Fruit fly (Drosophila melanogaster) whole organism, embryonic: Measurements from ENCODE around the gene vari.

Experiments used
- BEAF-32 ChIP-seq: fragments of 200-800 bp; sonication (Bioruptor generic); optimal IDR thresholded peaks from 3 replicates; lab custom pipeline; 2017; ENCODE audit warnings: missing biosample characterization, missing genetic modification characterization, mild to moderate bottlenecking, moderate library complexity, missing genetic modification reagents
- Bgb ChIP-seq: fragments of 200-800 bp; sonication (Bioruptor generic); IDR thresholded peaks from 2 replicates; pipeline ENCODE4 v1.3.6; 2022; ENCODE audit warnings: missing biosample characterization, missing genetic modification characterization; ENCODE audit not compliant: partially characterized antibody
- CG10147 ChIP-seq: fragments of 200-800 bp; sonication (Bioruptor generic); optimal IDR thresholded peaks from 2 replicates; lab custom pipeline; 2019; ENCODE audit warnings: missing biosample characterization, mild to moderate bottlenecking, missing genetic modification characterization, moderate library complexity
- CG10565 ChIP-seq: fragments of 200-800 bp; sonication (Bioruptor generic); optimal IDR thresholded peaks from 3 replicates; lab custom pipeline; 2016; ENCODE audit warnings: missing biosample characterization, mild to moderate bottlenecking, missing genetic modification characterization
- CG11695 ChIP-seq: fragments of 200-800 bp; sonication (Bioruptor generic); IDR thresholded peaks from 3 replicates; pipeline ENCODE4 v1.3.6; 2022; ENCODE audit warnings: missing biosample characterization, missing genetic modification characterization
- CG12219 ChIP-seq: fragments of 200-800 bp; sonication (Bioruptor generic); optimal IDR thresholded peaks from 3 replicates; lab custom pipeline; 2018; ENCODE audit warnings: missing biosample characterization, mild to moderate bottlenecking, missing genetic modification characterization
- CG14441 ChIP-seq: fragments of 200-800 bp; sonication (Bioruptor generic); IDR thresholded peaks from 2 replicates; pipeline ENCODE4 v1.3.6; 2022; ENCODE audit warnings: missing biosample characterization, missing genetic modification characterization
- CG15011 ChIP-seq: fragments of 200-800 bp; sonication (Bioruptor generic); optimal IDR thresholded peaks from 3 replicates; lab custom pipeline; 2018; ENCODE audit warnings: missing biosample characterization, mild to moderate bottlenecking, missing genetic modification characterization
- CG15269 ChIP-seq: fragments of 200-800 bp; sonication (Bioruptor generic); optimal IDR thresholded peaks from 2 replicates; lab custom pipeline; 2018; ENCODE audit warnings: missing biosample characterization, mild to moderate bottlenecking, missing genetic modification characterization, moderate library complexity
- CG1647 ChIP-seq: fragments of 200-800 bp; sonication (Bioruptor generic); optimal IDR thresholded peaks from 3 replicates; lab custom pipeline; 2016; ENCODE audit warnings: missing biosample characterization, missing genetic modification characterization
- CG17385 ChIP-seq: fragments of 200-800 bp; sonication (Bioruptor generic); optimal IDR thresholded peaks from 3 replicates; lab custom pipeline; 2018; ENCODE audit warnings: missing biosample characterization, mild to moderate bottlenecking, missing genetic modification characterization
- CG18619 ChIP-seq: fragments of 200-800 bp; sonication (Bioruptor generic); optimal IDR thresholded peaks from 3 replicates; lab custom pipeline; 2017; ENCODE audit warnings: missing biosample characterization, mild to moderate bottlenecking, missing genetic modification characterization
- CG2678 ChIP-seq: fragments of 200-800 bp; sonication (Bioruptor generic); optimal IDR thresholded peaks from 3 replicates; lab custom pipeline; 2019; ENCODE audit warnings: missing biosample characterization, mild to moderate bottlenecking, missing genetic modification characterization, moderate library complexity
- CG30431 ChIP-seq: fragments of 200-800 bp; sonication (Bioruptor generic); optimal IDR thresholded peaks from 2 replicates; lab custom pipeline; 2017; ENCODE audit warnings: missing biosample characterization, missing genetic modification characterization
- CG3726 ChIP-seq: fragments of 200-800 bp; sonication (Bioruptor generic); IDR thresholded peaks from 3 replicates; pipeline ENCODE4, ENCODE4 v1.3.6; 2022; ENCODE audit warnings: missing biosample characterization, missing genetic modification characterization
- CG6654 ChIP-seq: fragments of 200-800 bp; sonication (Bioruptor generic); optimal IDR thresholded peaks from 2 replicates; lab custom pipeline; 2017; ENCODE audit warnings: missing biosample characterization, mild to moderate bottlenecking, missing genetic modification characterization
- CG7357 ChIP-seq: fragments of 200-800 bp; sonication (Bioruptor generic); IDR thresholded peaks from 3 replicates; pipeline ENCODE4 v1.3.6; 2022; ENCODE audit warnings: missing biosample characterization, missing genetic modification characterization
- CG7372 ChIP-seq: fragments of 200-800 bp; sonication (Bioruptor generic); IDR thresholded peaks from 2 replicates; pipeline ENCODE4 v1.3.6; 2022; ENCODE audit warnings: missing biosample characterization, missing genetic modification characterization
- CG7786 ChIP-seq: fragments of 200-800 bp; sonication (Bioruptor generic); optimal IDR thresholded peaks from 2 replicates; lab custom pipeline; 2016; ENCODE audit warnings: missing biosample characterization, missing genetic modification characterization
- Camta ChIP-seq: fragments of 200-800 bp; sonication (Bioruptor generic); optimal IDR thresholded peaks from 2 replicates; lab custom pipeline; 2016; ENCODE audit warnings: missing biosample characterization, missing genetic modification characterization
- Doc2 ChIP-seq: fragments of 200-800 bp; sonication (Bioruptor generic); IDR thresholded peaks from 2 replicates; pipeline ENCODE4 v1.3.6; 2022; ENCODE audit warnings: missing biosample characterization, missing genetic modification characterization
- Ets65A ChIP-seq: fragments of 200-800 bp; sonication (Bioruptor generic); peaks from one replicate; lab custom pipeline; 2016; ENCODE audit warnings: missing biosample characterization, missing genetic modification characterization
- Fer3 ChIP-seq: fragments of 200-800 bp; sonication (Bioruptor generic); optimal IDR thresholded peaks from 2 replicates; lab custom pipeline; 2018; ENCODE audit warnings: missing biosample characterization, mild to moderate bottlenecking, missing genetic modification characterization, moderate library complexity
- Hmr ChIP-seq: fragments of 200-800 bp; sonication (Bioruptor generic); optimal IDR thresholded peaks from 3 replicates; lab custom pipeline; 2017; ENCODE audit warnings: mild to moderate bottlenecking, missing biosample characterization, missing genetic modification reagents, missing genetic modification characterization
- Hr51 ChIP-seq, 2 experiments: fragments of 200-800 bp; sonication (Bioruptor generic); optimal IDR thresholded peaks; 2 replicates in 1 of 2; 3 replicates in 1 of 2; lab custom pipeline; 2016 to 2018; ENCODE audit warnings: missing biosample characterization in 2 of 2, missing genetic modification characterization in 2 of 2, mild to moderate bottlenecking in 1 of 2, moderate library complexity in 1 of 2
- Max ChIP-seq: fragments of 200-800 bp; sonication (Bioruptor generic); optimal IDR thresholded peaks from 2 replicates; lab custom pipeline; 2016; ENCODE audit warnings: missing biosample characterization, mild to moderate bottlenecking, missing genetic modification characterization
- Myb ChIP-seq: fragments of 200-800 bp; sonication (Bioruptor generic); optimal IDR thresholded peaks from 2 replicates; lab custom pipeline; 2016; ENCODE audit warnings: missing biosample characterization, missing genetic modification characterization
- NC2α ChIP-seq: fragments of 200-800 bp; sonication (Bioruptor generic); optimal IDR thresholded peaks from 2 replicates; lab custom pipeline; 2016; ENCODE audit warnings: missing biosample characterization, missing genetic modification characterization
- Side ChIP-seq: fragments of 200-800 bp; sonication (Bioruptor generic); optimal IDR thresholded peaks from 2 replicates; lab custom pipeline; 2016; ENCODE audit warnings: missing biosample characterization, missing genetic modification characterization
- Usf ChIP-seq: fragments of 200-800 bp; sonication (Bioruptor generic); optimal IDR thresholded peaks from 2 replicates; lab custom pipeline; 2017; ENCODE audit warnings: missing genotype, missing biosample characterization, missing genetic modification characterization
- YL-1 ChIP-seq: fragments of 200-800 bp; sonication (Bioruptor generic); optimal IDR thresholded peaks from 3 replicates; lab custom pipeline; 2017; ENCODE audit warnings: missing biosample characterization, mild to moderate bottlenecking, missing genetic modification characterization
- bab2 ChIP-seq: fragments of 200-800 bp; sonication (Bioruptor generic); optimal IDR thresholded peaks from 2 replicates; lab custom pipeline; 2016; ENCODE audit warnings: missing biosample characterization, missing genetic modification characterization
- bbx ChIP-seq: fragments of 200-800 bp; sonication (Bioruptor generic); IDR thresholded peaks from 2 replicates; pipeline ENCODE4 v1.3.6; 2022; ENCODE audit warnings: missing biosample characterization, missing genetic modification characterization; ENCODE audit not compliant: partially characterized antibody
- cad ChIP-seq: fragments of >200 bp; optimal IDR thresholded peaks from 2 replicates; lab custom pipeline; 2017; ENCODE audit warnings: missing biosample characterization, missing genetic modification characterization
- disco-r ChIP-seq: fragments of 200-800 bp; sonication (Bioruptor generic); optimal IDR thresholded peaks from 2 replicates; lab custom pipeline; 2016; ENCODE audit warnings: missing biosample characterization, missing genetic modification characterization
- ewg ChIP-seq: fragments of 200-800 bp; sonication (Bioruptor generic); optimal IDR thresholded peaks from 3 replicates; lab custom pipeline; 2017; ENCODE audit warnings: mild to moderate bottlenecking, missing biosample characterization, missing genetic modification reagents, missing genetic modification characterization
- fu2 ChIP-seq: fragments of 200-800 bp; sonication (Bioruptor generic); optimal IDR thresholded peaks from 2 replicates; lab custom pipeline; 2016; ENCODE audit warnings: missing biosample characterization, missing genetic modification characterization
- her ChIP-seq: fragments of 200-800 bp; sonication (Bioruptor generic); optimal IDR thresholded peaks from 2 replicates; lab custom pipeline; 2016; ENCODE audit warnings: missing biosample characterization, missing genetic modification characterization
- ken ChIP-seq: fragments of 200-800 bp; sonication (Bioruptor generic); IDR thresholded peaks from 3 replicates; pipeline ENCODE4 v1.3.6; 2022; ENCODE audit warnings: missing biosample characterization, missing genetic modification characterization
- lab ChIP-seq: fragments of 200-800 bp; sonication (Bioruptor generic); optimal IDR thresholded peaks from 3 replicates; lab custom pipeline; 2017; ENCODE audit warnings: missing biosample characterization, missing genetic modification characterization, mild to moderate bottlenecking, moderate library complexity, missing genetic modification reagents
- mirr ChIP-seq: fragments of 200-800 bp; sonication (Bioruptor generic); optimal IDR thresholded peaks from 3 replicates; lab custom pipeline; 2018; ENCODE audit warnings: missing biosample characterization, mild to moderate bottlenecking, missing genetic modification characterization
- otp ChIP-seq: fragments of 200-800 bp; sonication (Bioruptor generic); IDR thresholded peaks from 3 replicates; pipeline ENCODE4, ENCODE4 v1.3.6; 2022; ENCODE audit warnings: missing biosample characterization, missing genetic modification characterization
- pan ChIP-seq, 4 experiments: fragments of >200 bp in 3 of 4; fragments of 200-800 bp in 1 of 4; sonication (Bioruptor generic) in 1 of 4; optimal IDR thresholded peaks in 3 of 4; IDR thresholded peaks in 1 of 4; 2 replicates each; pipeline versions ENCODE4 v1.3.6 to Lab custom; 2017 to 2022; ENCODE audit warnings: missing biosample characterization in 2 of 4, missing genetic modification characterization in 2 of 4, mixed read lengths in 1 of 4
- sd ChIP-seq: fragments of 200-800 bp; sonication (Bioruptor generic); optimal IDR thresholded peaks from 3 replicates; lab custom pipeline; 2018; ENCODE audit warnings: missing biosample characterization, mild to moderate bottlenecking, missing genetic modification characterization, moderate library complexity
- sr ChIP-seq: fragments of 200-800 bp; sonication (Bioruptor generic); IDR thresholded peaks from 3 replicates; pipeline ENCODE4 v1.3.6; 2022; ENCODE audit warnings: missing biosample characterization, missing genetic modification characterization
- tll ChIP-seq, 2 experiments: fragments of 200-800 bp in 1 of 2; fragments of >200 bp in 1 of 2; sonication (Bioruptor generic) in 1 of 2; optimal IDR thresholded peaks; 2 replicates each; lab custom pipeline; 2017 to 2019; ENCODE audit warnings: missing biosample characterization in 2 of 2, missing genetic modification characterization in 2 of 2, mild to moderate bottlenecking in 1 of 2, moderate library complexity in 1 of 2
- wor ChIP-seq: fragments of 200-800 bp; sonication (Bioruptor generic); IDR thresholded peaks from 2 replicates; pipeline ENCODE4 v1.3.6; 2022; ENCODE audit warnings: missing biosample characterization, missing genetic modification characterization
- zfh1 ChIP-seq: fragments of 200-800 bp; sonication (Bioruptor generic); IDR thresholded peaks from 3 replicates; pipeline ENCODE4 v1.3.6; 2022; ENCODE audit warnings: missing biosample characterization, missing genetic modification characterization

Gene vari

DNA sequence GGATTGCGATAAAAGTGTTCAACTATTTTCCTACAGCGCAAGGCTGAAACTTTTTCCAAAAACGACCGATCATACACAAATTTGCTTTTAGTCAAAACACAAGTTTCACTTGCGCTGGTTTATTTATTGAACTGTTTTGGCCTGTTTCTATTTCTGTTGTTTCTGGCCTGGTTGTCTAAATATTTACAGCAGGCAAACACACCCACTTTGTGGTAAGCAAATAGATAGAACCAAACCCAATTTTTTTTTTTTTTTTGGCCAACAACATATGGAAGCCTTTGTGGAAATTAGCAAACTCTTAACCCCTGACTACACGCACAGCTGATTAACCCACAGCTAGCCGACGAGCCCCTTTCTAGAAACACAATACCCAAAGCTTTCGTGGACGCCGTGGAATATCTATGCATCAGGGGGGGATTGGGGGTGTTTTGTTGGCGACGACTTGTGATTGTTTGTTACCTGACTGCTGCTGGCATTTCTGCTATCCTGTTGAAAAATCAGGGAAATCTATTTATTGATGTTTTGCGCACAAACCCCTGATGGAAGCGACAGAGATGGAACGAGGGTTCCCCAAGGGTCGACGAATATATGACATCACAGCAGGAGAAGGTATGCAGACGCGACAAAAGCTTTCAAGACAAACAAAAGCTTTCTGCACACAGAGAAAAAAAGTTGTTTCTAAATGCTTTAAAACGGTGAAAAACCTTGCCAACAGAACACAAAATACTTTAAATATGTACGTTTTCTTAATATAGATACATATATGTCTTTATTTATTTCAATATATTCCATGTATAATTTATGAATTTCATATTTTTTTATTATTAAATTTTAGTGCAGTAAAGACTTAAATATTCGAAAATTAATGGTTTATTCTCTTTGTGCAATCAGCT, 11.0 kb upstream of the vari start (continued):
- TF ChIP-seq her (peak; percentile 59), ken (GFP tag; lab: Robert Waterston, UW) (no peak), wor (GFP tag; lab: Robert Waterston, UW) (no peak), tll (GFP tag; optimal IDR thresholded peaks at IDR 0.05; lab: Kevin White, UChicago) (no peak), Camta (GFP tag; lab: Kevin White, UChicago) (no peak), CG18619 (GFP tag; lab: Kevin White, UChicago) (peak; percentile 32), CG1647 (GFP tag; lab: Kevin White, UChicago) (no peak), Myb (GFP tag; lab: Kevin White, UChicago) (no peak), CG17385 (GFP tag; lab: Kevin White, UChicago) (peak; percentile 31), Hr51 (GFP tag; optimal IDR thresholded peaks at IDR 0.05; lab: Kevin White, UChicago) (peak; percentile 6 to 68), pan (optimal IDR thresholded peaks at IDR 0.05; lab: Kevin White, UChicago) (no peak), pan (GFP tag; optimal IDR thresholded peaks at IDR 0.05 in 1 of 2, IDR thresholded peaks at IDR 0.05 in 1 of 2) (peak in 1 of 2 experiments; percentile 80), CG14441 (GFP tag; lab: Robert Waterston, UW) (no peak), CG15269 (tag; lab: Kevin White, UChicago) (peak; percentile 67), YL-1 (no peak), CG11695 (GFP tag; lab: Robert Waterston, UW) (peak; percentile 70), CG2678 (tag; lab: Kevin White, UChicago) (peak; percentile 75), otp (GFP tag; lab: Robert Waterston, UW) (peak; percentile 56; the same call in 1 of the 3 replicates), BEAF-32 (GFP tag; lab: Kevin White, UChicago) (no peak), zfh1 (GFP tag; lab: Robert Waterston, UW) (peak; percentile 56; the same call in 2 of the 3 replicates), CG7357 (no peak), CG7372 (GFP tag; lab: Robert Waterston, UW) (no peak), cad (GFP tag; lab: Kevin White, UChicago) (no peak), CG12219 (GFP tag; lab: Kevin White, UChicago) (peak; percentile 36), CG6654 (GFP tag; lab: Kevin White, UChicago) (no peak), sr (GFP tag; lab: Robert Waterston, UW) (no peak; the same call in 2 of the 3 replicates), mirr (GFP tag; lab: Kevin White, UChicago) (peak; percentile 61), sd (peak; percentile 25), Usf (no peak), Doc2 (no peak), Fer3 (tag; lab: Kevin White, UChicago) (peak; percentile 73), Bgb (GFP tag; lab: Robert Waterston, UW) (no peak), fu2 (GFP tag; lab: Kevin White, UChicago) (no peak), CG10565 (no peak), disco-r (GFP tag; lab: Kevin White, UChicago) (no peak), Side (no peak), Hmr (GFP tag; lab: Kevin White, UChicago) (peak; percentile 72), CG10147 (GFP tag; lab: Kevin White, UChicago) (peak; percentile 27), Ets65A (GFP tag; lab: Kevin White, UChicago) (no peak), CG15011 (peak; percentile 66), CG30431 (GFP tag; lab: Kevin White, UChicago) (no peak), bbx (GFP tag; lab: Robert Waterston, UW) (no peak), NC2α (no peak), CG7786 (GFP tag; lab: Kevin White, UChicago) (no peak), ewg (GFP tag; lab: Kevin White, UChicago) (peak; percentile 15), CG3726 (0 out of 3 replicates have a peak, but pooled peaks have one; percentile 12), lab (GFP tag; lab: Kevin White, UChicago) (peak; percentile 78), bab2 (GFP tag; lab: Kevin White, UChicago) (peak; percentile 2), Max (GFP tag; lab: Kevin White, UChicago) (no peak)
